Fruit fly (Drosophila melanogaster) whole organism, embryonic: Measurements from ENCODE around the gene CG6966.
A peak's percentile ranks its signal among the peaks of the same experiment; 100 is the strongest.

Experiments
- Abd-B ChIP-seq: fragments of 200-800 bp; sonication (Bioruptor generic); optimal IDR thresholded peaks from 2 replicates; lab custom pipeline; 2018; ENCODE audit warnings: missing biosample characterization, mild to moderate bottlenecking, missing genetic modification characterization, moderate library complexity
- Atf6 ChIP-seq: fragments of 200-800 bp; sonication (Bioruptor generic); IDR thresholded peaks from 2 replicates; pipeline ENCODE4 v1.3.6; 2022; ENCODE audit warnings: missing biosample characterization, missing genetic modification characterization
- Bteb2 ChIP-seq: fragments of 200-800 bp; sonication (Bioruptor generic); optimal IDR thresholded peaks from 2 replicates; lab custom pipeline; 2016; ENCODE audit warnings: missing biosample characterization, missing genetic modification characterization
- CG13775 ChIP-seq: fragments of 200-800 bp; sonication (Bioruptor generic); optimal IDR thresholded peaks from 3 replicates; lab custom pipeline; 2017; ENCODE audit warnings: missing biosample characterization, mild to moderate bottlenecking, missing genetic modification characterization
- CG14014 ChIP-seq: fragments of 200-800 bp; sonication (Bioruptor generic); IDR thresholded peaks from 2 replicates; pipeline ENCODE4 v1.3.6; 2022; ENCODE audit warnings: missing biosample characterization, missing genetic modification characterization
- CG16779 ChIP-seq: fragments of 200-800 bp; sonication (Bioruptor generic); IDR thresholded peaks from 2 replicates; pipeline ENCODE4 v1.3.6; 2022; ENCODE audit warnings: missing biosample characterization, missing genetic modification characterization
- CG16813 ChIP-seq: fragments of 200-800 bp; sonication (Bioruptor generic); IDR thresholded peaks from 3 replicates; pipeline ENCODE4 v1.3.6; 2022; ENCODE audit warnings: missing biosample characterization, missing genetic modification characterization; ENCODE audit not compliant: partially characterized antibody
- CG2202 ChIP-seq: fragments of 200-800 bp; sonication (Bioruptor generic); optimal IDR thresholded peaks from 2 replicates; lab custom pipeline; 2018; ENCODE audit warnings: missing biosample characterization, mild to moderate bottlenecking, missing genetic modification characterization
- CG2678 ChIP-seq: fragments of 200-800 bp; sonication (Bioruptor generic); optimal IDR thresholded peaks from 3 replicates; lab custom pipeline; 2019; ENCODE audit warnings: missing biosample characterization, mild to moderate bottlenecking, missing genetic modification characterization, moderate library complexity
- CG31441 ChIP-seq: fragments of 200-800 bp; sonication (Bioruptor generic); IDR thresholded peaks from 2 replicates; pipeline ENCODE4 v1.3.6; 2022; ENCODE audit warnings: missing biosample characterization, missing genetic modification characterization
- CG3163 ChIP-seq: fragments of 200-800 bp; sonication (Bioruptor generic); optimal IDR thresholded peaks from 3 replicates; lab custom pipeline; 2016; ENCODE audit warnings: missing biosample characterization, missing genetic modification characterization
- CG3726 ChIP-seq: fragments of 200-800 bp; sonication (Bioruptor generic); IDR thresholded peaks from 3 replicates; pipeline ENCODE4, ENCODE4 v1.3.6; 2022; ENCODE audit warnings: missing biosample characterization, missing genetic modification characterization
- CG3995 ChIP-seq: fragments of 200-800 bp; sonication (Bioruptor generic); optimal IDR thresholded peaks from 3 replicates; lab custom pipeline; 2016; ENCODE audit warnings: missing biosample characterization, missing genetic modification characterization
- CG6689 ChIP-seq: fragments of 200-800 bp; sonication (Bioruptor generic); IDR thresholded peaks from 2 replicates; pipeline ENCODE4 v1.3.6; 2022; ENCODE audit warnings: missing biosample characterization, missing genetic modification characterization
- CG6765 ChIP-seq: fragments of 200-800 bp; sonication (Bioruptor generic); optimal IDR thresholded peaks from 3 replicates; lab custom pipeline; 2017; ENCODE audit warnings: missing biosample characterization, mild to moderate bottlenecking, missing genetic modification characterization
- CG6854 ChIP-seq: fragments of 200-800 bp; sonication (Bioruptor generic); optimal IDR thresholded peaks from 3 replicates; lab custom pipeline; 2017; ENCODE audit warnings: missing biosample characterization, mild to moderate bottlenecking, missing genetic modification characterization
- CG7556 ChIP-seq: fragments of 200-800 bp; sonication (Bioruptor generic); optimal IDR thresholded peaks from 2 replicates; lab custom pipeline; 2017; ENCODE audit warnings: missing biosample characterization, mild to moderate bottlenecking, missing genetic modification characterization
- CG7745 ChIP-seq: fragments of 200-800 bp; sonication (Bioruptor generic); optimal IDR thresholded peaks from 2 replicates; lab custom pipeline; 2018; ENCODE audit warnings: missing biosample characterization, mild to moderate bottlenecking, missing genetic modification characterization, moderate library complexity
- CG7839 ChIP-seq: fragments of 200-800 bp; sonication (Bioruptor generic); optimal IDR thresholded peaks from 3 replicates; lab custom pipeline; 2018; ENCODE audit warnings: missing biosample characterization, mild to moderate bottlenecking, missing genetic modification characterization, moderate library complexity
- CG9797 ChIP-seq: fragments of 200-800 bp; sonication (Bioruptor generic); optimal IDR thresholded peaks from 3 replicates; lab custom pipeline; 2018; ENCODE audit warnings: missing biosample characterization, mild to moderate bottlenecking, missing genetic modification characterization
- CG9932 ChIP-seq: fragments of 200-800 bp; sonication (Bioruptor generic); IDR thresholded peaks from 2 replicates; pipeline ENCODE4 v1.3.6; 2022; ENCODE audit warnings: missing biosample characterization, missing genetic modification characterization
- Camta ChIP-seq: fragments of 200-800 bp; sonication (Bioruptor generic); optimal IDR thresholded peaks from 2 replicates; lab custom pipeline; 2016; ENCODE audit warnings: missing biosample characterization, missing genetic modification characterization
- CoRest ChIP-seq: fragments of 200-800 bp; sonication (Bioruptor generic); optimal IDR thresholded peaks from 3 replicates; lab custom pipeline; 2018; ENCODE audit warnings: missing biosample characterization, mild to moderate bottlenecking, missing genetic modification characterization, moderate library complexity
- D ChIP-seq, 2 experiments: fragments of 200-800 bp in 1 of 2; fragments of >200 bp in 1 of 2; sonication (Bioruptor generic) in 1 of 2; optimal IDR thresholded peaks; 2 replicates in 1 of 2; 3 replicates in 1 of 2; lab custom pipeline; 2017; ENCODE audit warnings: mild to moderate bottlenecking in 1 of 2, missing biosample characterization in 1 of 2, missing genetic modification characterization in 1 of 2, missing genetic modification reagents in 1 of 2
- Dll ChIP-seq: fragments of 200-800 bp; sonication (Bioruptor generic); IDR thresholded peaks from 4 replicates; pipeline ENCODE4 v1.3.6; 2022; ENCODE audit warnings: missing biosample characterization, missing genetic modification characterization; ENCODE audit not compliant: partially characterized antibody
- NC2β ChIP-seq: fragments of 200-800 bp; sonication (Bioruptor generic); optimal IDR thresholded peaks from 2 replicates; lab custom pipeline; 2016; ENCODE audit warnings: missing biosample characterization, missing genetic modification characterization
- Scr ChIP-seq: fragments of 200-800 bp; sonication (Bioruptor generic); IDR thresholded peaks from 2 replicates; pipeline ENCODE4 v1.3.6; 2022; ENCODE audit warnings: missing biosample characterization, missing genetic modification characterization; ENCODE audit not compliant: partially characterized antibody
- Sin3A ChIP-seq: fragments of >200 bp; optimal IDR thresholded peaks from 2 replicates; lab custom pipeline; 2018
- Ssrp ChIP-seq: fragments of 200-800 bp; sonication (Bioruptor generic); optimal IDR thresholded peaks from 2 replicates; lab custom pipeline; 2018; ENCODE audit warnings: missing biosample characterization, mild to moderate bottlenecking, missing genetic modification characterization, moderate library complexity
- TFAM ChIP-seq: fragments of 200-800 bp; sonication (Bioruptor generic); optimal IDR thresholded peaks from 2 replicates; lab custom pipeline; 2017; ENCODE audit warnings: missing biosample characterization, missing genetic modification characterization, inconsistent platforms
- ap ChIP-seq: fragments of 200-800 bp; sonication (Bioruptor generic); IDR thresholded peaks from 2 replicates; pipeline ENCODE4 v1.3.6; 2022; ENCODE audit warnings: missing biosample characterization, missing genetic modification characterization
- corto ChIP-seq: fragments of 200-800 bp; sonication (Bioruptor generic); optimal IDR thresholded peaks from 2 replicates; lab custom pipeline; 2016; ENCODE audit warnings: missing biosample characterization, mild to moderate bottlenecking, missing genetic modification characterization, moderate library complexity
- crp ChIP-seq, 2 experiments: fragments of 200-800 bp; sonication (Bioruptor generic); optimal IDR thresholded peaks; 2 replicates in 1 of 2; 3 replicates in 1 of 2; lab custom pipeline; 2017; ENCODE audit warnings: missing biosample characterization in 2 of 2, missing genetic modification characterization in 2 of 2, mild to moderate bottlenecking in 1 of 2, moderate library complexity in 1 of 2
- dan ChIP-seq: fragments of 200-800 bp; sonication (Bioruptor generic); IDR thresholded peaks from 2 replicates; pipeline ENCODE4 v1.3.6; 2022; ENCODE audit warnings: missing biosample characterization, missing genetic modification characterization
- disco-r ChIP-seq: fragments of 200-800 bp; sonication (Bioruptor generic); optimal IDR thresholded peaks from 2 replicates; lab custom pipeline; 2016; ENCODE audit warnings: missing biosample characterization, missing genetic modification characterization
- dysf ChIP-seq: fragments of 200-800 bp; sonication (Bioruptor generic); IDR thresholded peaks from 3 replicates; pipeline ENCODE4 v1.3.6; 2022; ENCODE audit warnings: missing biosample characterization, missing genetic modification characterization
- exex ChIP-seq: fragments of 200-800 bp; sonication (Bioruptor generic); optimal IDR thresholded peaks from 4 replicates; lab custom pipeline; 2018; ENCODE audit warnings: missing biosample characterization, mild to moderate bottlenecking, missing genetic modification characterization, moderate library complexity
- fd3F ChIP-seq: fragments of 200-800 bp; sonication (Bioruptor generic); optimal IDR thresholded peaks from 2 replicates; lab custom pipeline; 2018; ENCODE audit warnings: missing biosample characterization, mild to moderate bottlenecking, missing genetic modification characterization, moderate library complexity
- fu2 ChIP-seq: fragments of 200-800 bp; sonication (Bioruptor generic); optimal IDR thresholded peaks from 2 replicates; lab custom pipeline; 2016; ENCODE audit warnings: missing biosample characterization, missing genetic modification characterization
- gce ChIP-seq: fragments of 200-800 bp; sonication (Bioruptor generic); IDR thresholded peaks from 3 replicates; pipeline ENCODE4 v1.3.6; 2022; ENCODE audit warnings: missing biosample characterization, missing genetic modification characterization
- grau ChIP-seq: fragments of 200-800 bp; optimal IDR thresholded peaks from 3 replicates; lab custom pipeline; 2019; ENCODE audit warnings: missing biosample characterization, mild to moderate bottlenecking, missing genetic modification characterization, moderate library complexity
- ham ChIP-seq: fragments of 200-800 bp; sonication (Bioruptor generic); IDR thresholded peaks from 2 replicates; pipeline ENCODE4 v1.3.6; 2022; ENCODE audit warnings: missing biosample characterization, missing genetic modification characterization
- ken ChIP-seq: fragments of 200-800 bp; sonication (Bioruptor generic); IDR thresholded peaks from 3 replicates; pipeline ENCODE4 v1.3.6; 2022; ENCODE audit warnings: missing biosample characterization, missing genetic modification characterization
- nerfin-1 ChIP-seq: fragments of 200-800 bp; sonication (Bioruptor generic); optimal IDR thresholded peaks from 3 replicates; lab custom pipeline; 2019; ENCODE audit warnings: missing biosample characterization, mild to moderate bottlenecking, missing genetic modification characterization, moderate library complexity
- ro ChIP-seq: fragments of 200-800 bp; sonication (Bioruptor generic); IDR thresholded peaks from 2 replicates; pipeline ENCODE4 v1.3.6; 2022; ENCODE audit warnings: missing biosample characterization, missing genetic modification characterization
- sd ChIP-seq: fragments of 200-800 bp; sonication (Bioruptor generic); optimal IDR thresholded peaks from 3 replicates; lab custom pipeline; 2018; ENCODE audit warnings: missing biosample characterization, mild to moderate bottlenecking, missing genetic modification characterization, moderate library complexity
- slou ChIP-seq: fragments of 200-800 bp; sonication (Bioruptor generic); optimal IDR thresholded peaks from 3 replicates; lab custom pipeline; 2016; ENCODE audit warnings: missing biosample characterization, missing genetic modification characterization
- slp2 ChIP-seq: fragments of 200-800 bp; sonication (Bioruptor generic); optimal IDR thresholded peaks from 2 replicates; lab custom pipeline; 2016; ENCODE audit warnings: missing biosample characterization, missing genetic modification characterization
- unpg ChIP-seq: fragments of 200-800 bp; sonication (Bioruptor generic); optimal IDR thresholded peaks from 3 replicates; lab custom pipeline; 2018; ENCODE audit warnings: missing biosample characterization, mild to moderate bottlenecking, missing genetic modification characterization, moderate library complexity

Gene CG6966

dm6 chr3R:15139010-15139815, 43.8 kb upstream of the CG6966 start (continued):
- peak; percentile 51 for TF ChIP-seq CG3163
- peak; percentile 25 for TF ChIP-seq CG13775 (GFP tag; lab: Kevin White, UChicago)
- peak; percentile 53 for TF ChIP-seq CG7839 (tag; lab: Kevin White, UChicago)
- no peak for TF ChIP-seq D (optimal IDR thresholded peaks at IDR 0.05; lab: Kevin White, UChicago)
- no peak for TF ChIP-seq D (GFP tag; optimal IDR thresholded peaks at IDR 0.05; lab: Kevin White, UChicago)
- 0 out of 3 replicates have a peak, but pooled peaks have one; percentile 21 for TF ChIP-seq dysf (GFP tag; lab: Robert Waterston, UW)
- TF ChIP-seq nerfin-1 (tag; lab: Kevin White, UChicago), result no peak
- TF ChIP-seq unpg (GFP tag; lab: Kevin White, UChicago), result peak; percentile 15
- TF ChIP-seq CG6689 (GFP tag; lab: Robert Waterston, UW), result 0 out of 2 replicates have a peak, but pooled peaks have one; percentile 29
- peak; percentile 9 for TF ChIP-seq fd3F (GFP tag; lab: Kevin White, UChicago)
- no peak for TF ChIP-seq crp (GFP tag; optimal IDR thresholded peaks at IDR 0.05; lab: Kevin White, UChicago)
- TF ChIP-seq fu2 (GFP tag; lab: Kevin White, UChicago), result peak; percentile 39
- no peak for TF ChIP-seq Abd-B (GFP tag; lab: Kevin White, UChicago)
- peak; percentile 38 for TF ChIP-seq CG7556 (GFP tag; lab: Kevin White, UChicago)
- no peak for TF ChIP-seq ap
- no peak for TF ChIP-seq CG14014
- TF ChIP-seq CG9932, result 0 out of 2 replicates have a peak, but pooled peaks have one; percentile 42
- TF ChIP-seq gce (GFP tag; lab: Robert Waterston, UW), result no peak
- no peak for TF ChIP-seq CG16779
- peak; percentile 28 for TF ChIP-seq slou (GFP tag; lab: Kevin White, UChicago)
- TF ChIP-seq Atf6 (GFP tag; lab: Robert Waterston, UW), result peak; percentile 51; the same call in 1 of the 2 replicates
- no peak for TF ChIP-seq NC2β (GFP tag; lab: Kevin White, UChicago)
- no peak for TF ChIP-seq Sin3A (lab: Kevin White, UChicago)
- no peak for TF ChIP-seq Scr
- TF ChIP-seq CG2202, result no peak
- TF ChIP-seq Dll (GFP tag; lab: Robert Waterston, UW), result no peak
- TF ChIP-seq TFAM (GFP tag; lab: Kevin White, UChicago), result no peak
- TF ChIP-seq slp2 (GFP tag; lab: Kevin White, UChicago), result no peak
- no peak for TF ChIP-seq disco-r (GFP tag; lab: Kevin White, UChicago)
- no peak for TF ChIP-seq dan
- TF ChIP-seq CG6765 (GFP tag; lab: Kevin White, UChicago), result no peak
- peak; percentile 57 for TF ChIP-seq grau
- TF ChIP-seq ken (GFP tag; lab: Robert Waterston, UW), result no peak
- no peak for TF ChIP-seq CG3995
- TF ChIP-seq Bteb2 (GFP tag; lab: Kevin White, UChicago), result no peak
- no peak for TF ChIP-seq ro
- TF ChIP-seq CG16813 (GFP tag; lab: Robert Waterston, UW), result no peak
- TF ChIP-seq corto (GFP tag; lab: Kevin White, UChicago), result no peak
- peak; percentile 19 for TF ChIP-seq Camta (GFP tag; lab: Kevin White, UChicago)
- peak; percentile 70 for TF ChIP-seq CoRest (tag; lab: Kevin White, UChicago)
- TF ChIP-seq CG6854 (GFP tag; lab: Kevin White, UChicago), result no peak
- TF ChIP-seq CG9797 (GFP tag; lab: Kevin White, UChicago), result no peak
- peak; percentile 43 for TF ChIP-seq CG2678
- no peak for TF ChIP-seq sd (tag; lab: Kevin White, UChicago)
- no peak for TF ChIP-seq CG3726 (GFP tag; lab: Robert Waterston, UW)
- no peak for TF ChIP-seq Ssrp
- 0 out of 2 replicates have a peak, but pooled peaks have one; percentile 35 for TF ChIP-seq CG31441 (GFP tag; lab: Robert Waterston, UW)
- TF ChIP-seq CG7745 (tag; lab: Kevin White, UChicago), result peak; percentile 41
- TF ChIP-seq exex, result peak; percentile 87
- TF ChIP-seq ham, result no peak
